Worm (Caenorhabditis elegans) whole organism, L4 larva: ENCODE measurements around the gene str-3.

Experiments used
- D1046.2 ChIP-seq: fragments of 200-800 bp; sonication (Bioruptor generic); IDR thresholded peaks from 2 replicates; pipeline ENCODE4 v1.3.6; 2022; ENCODE audit warnings: missing genetic modification characterization, missing compliant biosample characterization
- F10B5.3 ChIP-seq: sonication (generic microtip); optimal IDR thresholded peaks from 2 replicates; lab custom pipeline; 2016; ENCODE audit warnings: mild to moderate bottlenecking, missing genetic modification characterization, missing compliant biosample characterization
- F26F4.8 ChIP-seq: fragments of 200-800 bp; sonication (Bioruptor generic); conservative IDR thresholded peaks from 2 replicates; pipeline ENCODE4 v1.3.6; 2022; ENCODE audit warnings: missing genetic modification characterization, missing compliant biosample characterization
- F44E2.7 ChIP-seq: fragments of 200-800 bp; sonication (Bioruptor generic); IDR thresholded peaks from 2 replicates; pipeline ENCODE4 v2.1.2; 2022; ENCODE audit warnings: missing genetic modification characterization, missing compliant biosample characterization
- F49E8.2 ChIP-seq: sonication (generic microtip); optimal IDR thresholded peaks from 2 replicates; lab custom pipeline; 2016; ENCODE audit warnings: missing compliant biosample characterization, mild to moderate bottlenecking, missing genetic modification characterization, borderline replicate concordance
- T20F7.1 ChIP-seq: fragments of 200-800 bp; sonication (Bioruptor generic); optimal IDR thresholded peaks from 2 replicates; lab custom pipeline; 2018; ENCODE audit warnings: mild to moderate bottlenecking, missing genetic modification characterization, missing compliant biosample characterization
- Y105C5A.15 ChIP-seq: fragments of 200-800 bp; sonication (Bioruptor generic); IDR thresholded peaks from 2 replicates; pipeline ENCODE4 v1.3.6; 2022; ENCODE audit warnings: missing genetic modification characterization, missing compliant biosample characterization
- Y5F2A.4 ChIP-seq: fragments of 200-800 bp; sonication (Bioruptor generic); optimal IDR thresholded peaks from 2 replicates; lab custom pipeline; 2018; ENCODE audit warnings: mild to moderate bottlenecking, missing genetic modification characterization, missing compliant biosample characterization
- Y75B8A.6 ChIP-seq: fragments of 200-800 bp; sonication (Bioruptor generic); IDR thresholded peaks from 2 replicates; pipeline ENCODE4 v1.3.6; 2022; ENCODE audit warnings: missing genetic modification reagents, missing genetic modification characterization, missing compliant biosample characterization
- ZK337.2 ChIP-seq: fragments of 200-800 bp; sonication (Bioruptor generic); IDR thresholded peaks from 2 replicates; pipeline ENCODE4 v1.3.6; 2022; ENCODE audit warnings: missing genetic modification reagents, missing genetic modification characterization, missing compliant biosample characterization
- ZK546.5 ChIP-seq, 2 experiments: sonication (generic microtip); optimal IDR thresholded peaks; 2 replicates each; lab custom pipeline; 2017; ENCODE audit warnings: missing biosample characterization in 2 of 2, missing genetic modification characterization in 2 of 2
- aha-1 ChIP-seq: fragments of 150-350 bp; peaks from one replicate; lab custom pipeline; 2014; ENCODE audit warnings: missing biosample characterization, missing genetic modification characterization
- aly-2 ChIP-seq: sonication (generic microtip); optimal IDR thresholded peaks from 2 replicates; lab custom pipeline; 2018; ENCODE audit warnings: missing biosample characterization, missing genetic modification characterization
- ama-1 ChIP-seq: fragments of 150-350 bp; optimal IDR thresholded peaks from 2 replicates; lab custom pipeline; 2014; ENCODE audit warnings: inconsistent platforms, mixed read lengths
- arid-1 ChIP-seq: fragments of 200-800 bp; sonication (Bioruptor generic); conservative IDR thresholded peaks from 2 replicates; pipeline ENCODE4 v1.3.6; 2022; ENCODE audit warnings: missing genetic modification reagents, missing genetic modification characterization, missing compliant biosample characterization
- attf-4 ChIP-seq: sonication (generic microtip); optimal IDR thresholded peaks from 3 replicates; lab custom pipeline; 2017; ENCODE audit warnings: missing biosample characterization, missing genetic modification characterization
- ceh-20 ChIP-seq: fragments of 200-800 bp; sonication (Bioruptor generic); IDR thresholded peaks from 2 replicates; pipeline ENCODE4 v1.3.6; 2022; ENCODE audit warnings: missing genetic modification reagents, missing genetic modification characterization, missing compliant biosample characterization
- ceh-62 ChIP-seq: sonication (generic microtip); optimal IDR thresholded peaks from 2 replicates; lab custom pipeline; 2017; ENCODE audit warnings: missing biosample characterization, missing genetic modification characterization
- daf-16 ChIP-seq, 3 experiments: sonication (generic microtip); optimal IDR thresholded peaks; 2 replicates each; lab custom pipeline; 2016 to 2017; ENCODE audit warnings: missing genetic modification characterization in 3 of 3, missing genetic modification reagents in 3 of 3, mild to moderate bottlenecking in 2 of 3, missing compliant biosample characterization in 2 of 3, missing biosample characterization in 1 of 3, moderate library complexity in 1 of 3
- daf-19 ChIP-seq: fragments of 200-800 bp; sonication (Bioruptor generic); conservative IDR thresholded peaks from 2 replicates; pipeline ENCODE4 v1.3.6; 2022; ENCODE audit warnings: missing genetic modification characterization, missing compliant biosample characterization
- dmd-9 ChIP-seq: fragments of 200-800 bp; sonication (Bioruptor generic); IDR thresholded peaks from 2 replicates; pipeline ENCODE4 v1.3.6; 2022; ENCODE audit warnings: missing genetic modification reagents, missing genetic modification characterization, missing compliant biosample characterization
- fos-1 ChIP-seq: fragments of 150-350 bp; optimal IDR thresholded peaks from 2 replicates; lab custom pipeline; 2014; ENCODE audit warnings: missing biosample characterization, missing genetic modification characterization
- hif-1 ChIP-seq, 2 experiments: sonication (generic microtip); optimal IDR thresholded peaks; 2 replicates each; lab custom pipeline; 2016 to 2017; ENCODE audit warnings: missing compliant biosample characterization in 2 of 2, missing genetic modification characterization in 2 of 2, missing genetic modification reagents in 2 of 2, missing genotype in 2 of 2, mild to moderate bottlenecking in 1 of 2
- hmg-1.1 ChIP-seq: fragments of 200-800 bp; sonication (Bioruptor generic); IDR thresholded peaks from 2 replicates; pipeline ENCODE4 v1.3.6; 2022; ENCODE audit warnings: missing genetic modification reagents, missing genetic modification characterization, missing compliant biosample characterization
- lin-1 ChIP-seq: fragments of 200-800 bp; sonication (Bioruptor generic); IDR thresholded peaks from 2 replicates; pipeline ENCODE4 v1.3.6; 2022; ENCODE audit warnings: missing genetic modification reagents, missing genetic modification characterization, missing compliant biosample characterization
- lin-13 ChIP-seq: fragments of 150-350 bp; optimal IDR thresholded peaks from 2 replicates; lab custom pipeline; 2014; ENCODE audit warnings: missing biosample characterization, missing genetic modification reagents, missing genetic modification characterization
- lin-29 ChIP-seq: fragments of 200-800 bp; sonication (Bioruptor generic); IDR thresholded peaks from 2 replicates; pipeline ENCODE4 v1.3.6; 2022; ENCODE audit warnings: missing genetic modification reagents, missing genetic modification characterization, missing compliant biosample characterization
- lin-39 ChIP-seq: fragments of 150-350 bp; optimal IDR thresholded peaks from 2 replicates; lab custom pipeline; 2014; ENCODE audit warnings: missing biosample characterization, missing genetic modification reagents, missing genetic modification characterization
- madf-5 ChIP-seq, 2 experiments: fragments of 200-800 bp; sonication (Bioruptor generic); IDR thresholded peaks; 2 replicates each; pipeline ENCODE4 v1.3.6; 2022; ENCODE audit warnings: missing compliant biosample characterization in 2 of 2, missing genetic modification characterization in 2 of 2
- madf-9 ChIP-seq: fragments of 200-800 bp; sonication (Bioruptor generic); conservative IDR thresholded peaks from 2 replicates; pipeline ENCODE4 v1.3.6; 2022; ENCODE audit warnings: missing genetic modification reagents, missing genetic modification characterization, missing compliant biosample characterization
- mdl-1 ChIP-seq, 2 experiments: fragments of 150-350 bp in 1 of 2; sonication (generic microtip) in 1 of 2; optimal IDR thresholded peaks; 2 replicates each; lab custom pipeline; 2014 to 2017; ENCODE audit warnings: missing biosample characterization in 2 of 2, missing genetic modification characterization in 2 of 2
- mes-2 ChIP-seq: sonication (generic microtip); optimal IDR thresholded peaks from 2 replicates; lab custom pipeline; 2016; ENCODE audit warnings: missing genotype, mild to moderate bottlenecking, missing genetic modification characterization, missing compliant biosample characterization; ENCODE audit not compliant: poor library complexity, severe bottlenecking
- nhr-10 ChIP-seq: fragments of 150-350 bp; optimal IDR thresholded peaks from 2 replicates; lab custom pipeline; 2014; ENCODE audit warnings: missing biosample characterization, missing genetic modification characterization
- nhr-111 ChIP-seq: fragments of 200-800 bp; sonication (Bioruptor generic); optimal IDR thresholded peaks from 2 replicates; lab custom pipeline; 2018; ENCODE audit warnings: mild to moderate bottlenecking, missing genetic modification characterization, missing compliant biosample characterization
- nhr-25 ChIP-seq: sonication (generic microtip); optimal IDR thresholded peaks from 2 replicates; lab custom pipeline; 2017; ENCODE audit warnings: missing genetic modification characterization, mild to moderate bottlenecking, missing compliant biosample characterization, antibody characterized with exemption, moderate library complexity, borderline replicate concordance; ENCODE audit not compliant: insufficient read depth
- nhr-41 ChIP-seq: fragments of 200-800 bp; sonication (Bioruptor generic); IDR thresholded peaks from 2 replicates; pipeline ENCODE4 v1.3.6; 2022; ENCODE audit warnings: missing genetic modification reagents, missing genetic modification characterization, missing compliant biosample characterization
- nhr-42 ChIP-seq: fragments of 200-800 bp; sonication (Bioruptor generic); IDR thresholded peaks from 2 replicates; pipeline ENCODE4 v1.3.6; 2022; ENCODE audit warnings: missing genetic modification characterization, missing compliant biosample characterization
- nhr-76 ChIP-seq: fragments of 150-350 bp; optimal IDR thresholded peaks from 2 replicates; lab custom pipeline; 2014; ENCODE audit warnings: missing biosample characterization, missing genetic modification characterization
- nhr-77 ChIP-seq: fragments of 150-350 bp; optimal IDR thresholded peaks from 2 replicates; lab custom pipeline; 2014; ENCODE audit warnings: missing biosample characterization, missing genetic modification characterization
- php-3 ChIP-seq: fragments of 200-800 bp; sonication (Bioruptor generic); IDR thresholded peaks from 2 replicates; pipeline ENCODE4 v1.3.6; 2022; ENCODE audit warnings: missing genetic modification reagents, missing genetic modification characterization, missing compliant biosample characterization
- saeg-2 ChIP-seq: fragments of 200-800 bp; sonication (Bioruptor generic); IDR thresholded peaks from 2 replicates; pipeline ENCODE4 v1.3.6; 2022; ENCODE audit warnings: missing genetic modification reagents, missing genetic modification characterization, missing compliant biosample characterization
- set-16 ChIP-seq: fragments of 200-800 bp; sonication (Bioruptor generic); IDR thresholded peaks from 2 replicates; pipeline ENCODE4 v1.3.6; 2022; ENCODE audit warnings: missing genetic modification reagents, missing genetic modification characterization, missing compliant biosample characterization
- snpc-1.2 ChIP-seq: fragments of 200-800 bp; sonication (Bioruptor generic); IDR thresholded peaks from 2 replicates; pipeline ENCODE4 v1.3.6; 2022; ENCODE audit warnings: missing genetic modification reagents, missing genetic modification characterization, missing compliant biosample characterization
- snpc-4 ChIP-seq: fragments of 150-350 bp; optimal IDR thresholded peaks from 2 replicates; lab custom pipeline; 2014; ENCODE audit warnings: missing biosample characterization, missing genetic modification characterization
- unc-130 ChIP-seq: sonication (generic microtip); optimal IDR thresholded peaks from 2 replicates; lab custom pipeline; 2016; ENCODE audit warnings: missing genetic modification reagents, missing genetic modification characterization, missing compliant biosample characterization
- unc-62 ChIP-seq, 3 experiments: fragments of 150-350 bp in 1 of 3; sonication (generic microtip); optimal IDR thresholded peaks in 2 of 3; peaks in 1 of 3; 1 replicate in 1 of 3; 2 replicates in 2 of 3; lab custom pipeline; 2014 to 2017; ENCODE audit warnings: missing biosample characterization in 3 of 3, missing genetic modification characterization in 3 of 3, missing genetic modification reagents in 3 of 3, missing genotype in 1 of 3
- vab-7 ChIP-seq: fragments of 200-800 bp; sonication (Bioruptor generic); IDR thresholded peaks from 2 replicates; pipeline ENCODE4 v1.3.6; 2022; ENCODE audit warnings: missing genetic modification reagents, missing genetic modification characterization, missing compliant biosample characterization
- zip-2 ChIP-seq: fragments of 150-350 bp; optimal IDR thresholded peaks from 2 replicates; lab custom pipeline; 2014; ENCODE audit warnings: missing biosample characterization, missing genetic modification characterization
- ztf-11 ChIP-seq: fragments of 150-350 bp; optimal IDR thresholded peaks from 2 replicates; lab custom pipeline; 2014; ENCODE audit warnings: missing biosample characterization, missing genetic modification characterization

str-3 gene

ce11 chrIV:11118837-11119491 lies 18.8 kb upstream of the str-3 start, which contains the start of the genes imp-2 and enpl-1 (continued):
- no peak for TF ChIP-seq ceh-62
- TF ChIP-seq ZK546.5 (tag; optimal IDR thresholded peaks at IDR 0.05; lab: Kevin White, UChicago): peak in 1 of 2 experiments; percentile 44
- no peak for TF ChIP-seq Y105C5A.15 (GFP tag; lab: Robert Waterston, UW)
- TF ChIP-seq hmg-1.1 (GFP tag; lab: Robert Waterston, UW): peak; percentile 91
- no peak for TF ChIP-seq nhr-41 (GFP tag; lab: Robert Waterston, UW)
- TF ChIP-seq attf-4: no peak
- no peak for TF ChIP-seq lin-39
- peak; percentile 83 for TF ChIP-seq lin-13 (GFP tag; lab: Kevin White, UChicago)
- TF ChIP-seq dmd-9 (GFP tag; lab: Robert Waterston, UW): peak; percentile 55; the same call in 1 of the 2 replicates
- peak; percentile 58; the same call in 1 of the 2 replicates for TF ChIP-seq nhr-42 (GFP tag; lab: Robert Waterston, UW)
- peak; percentile 69 for TF ChIP-seq F10B5.3 (tag; lab: Kevin White, UChicago)
- TF ChIP-seq mdl-1 (tag; optimal IDR thresholded peaks at IDR 0.05; lab: Kevin White, UChicago): peak; percentile 71 to 98
- TF ChIP-seq madf-9 (GFP tag; lab: Robert Waterston, UW): 0 out of 2 replicates have a peak, but pooled peaks have one; percentile 9
- no peak for TF ChIP-seq daf-19 (GFP tag; lab: Robert Waterston, UW)
- peak; percentile 68 for TF ChIP-seq unc-130
- TF ChIP-seq aha-1: peak; percentile 87
- TF ChIP-seq mes-2 (tag; lab: Kevin White, UChicago): peak; percentile 83
- TF ChIP-seq unc-62 (GFP tag; optimal IDR thresholded peaks at IDR 0.05 in 1 of 2; lab: Kevin White, UChicago): peak in 1 of 2 experiments; percentile 96
- no peak for TF ChIP-seq unc-62 (tag; optimal IDR thresholded peaks at IDR 0.05; lab: Kevin White, UChicago)
- no peak for TF ChIP-seq snpc-1.2 (GFP tag; lab: Robert Waterston, UW)
- no peak for TF ChIP-seq madf-5 (GFP tag; IDR thresholded peaks at IDR 0.05; lab: Robert Waterston, UW)
- no peak for TF ChIP-seq nhr-111
- peak; percentile 69; the same call in 1 of the 2 replicates for TF ChIP-seq php-3 (GFP tag; lab: Robert Waterston, UW)
- no peak for TF ChIP-seq F26F4.8 (GFP tag; lab: Robert Waterston, UW)
- peak in 1 of 2 experiments; percentile 74 for TF ChIP-seq daf-16 (GFP tag; optimal IDR thresholded peaks at IDR 0.05; lab: Kevin White, UChicago)
- peak; percentile 72 for TF ChIP-seq daf-16 (tag; optimal IDR thresholded peaks at IDR 0.05; lab: Kevin White, UChicago)
- TF ChIP-seq hif-1 (tag; optimal IDR thresholded peaks at IDR 0.05; lab: Kevin White, UChicago): peak; percentile 18 to 69
- TF ChIP-seq T20F7.1 (GFP tag; lab: Kevin White, UChicago): peak; percentile 85
- no peak for TF ChIP-seq Y5F2A.4
- TF ChIP-seq D1046.2: no peak
- TF ChIP-seq ceh-20: peak; percentile 68; the same call in 1 of the 2 replicates
- TF ChIP-seq nhr-76 (tag; lab: Kevin White, UChicago): no peak
- TF ChIP-seq saeg-2 (GFP tag; lab: Robert Waterston, UW): peak; percentile 78
- TF ChIP-seq ZK337.2 (GFP tag; lab: Robert Waterston, UW): no peak
- TF ChIP-seq fos-1: no peak
- TF ChIP-seq vab-7 (GFP tag; lab: Robert Waterston, UW): peak; percentile 67
- no peak for TF ChIP-seq F44E2.7 (GFP tag; lab: Robert Waterston, UW)
- peak; percentile 71 for TF ChIP-seq arid-1 (GFP tag; lab: Robert Waterston, UW)
- TF ChIP-seq lin-29 (GFP tag; lab: Robert Waterston, UW): peak; percentile 52; the same call in 1 of the 2 replicates
- TF ChIP-seq zip-2: peak; percentile 43
- TF ChIP-seq nhr-77 (tag; lab: Kevin White, UChicago): peak; percentile 77
- TF ChIP-seq Y75B8A.6 (GFP tag; lab: Robert Waterston, UW): no peak
- TF ChIP-seq F49E8.2: no peak
- no peak for TF ChIP-seq aly-2 (tag; lab: Kevin White, UChicago)
- TF ChIP-seq ama-1: peak; percentile 21
- TF ChIP-seq ztf-11 (tag; lab: Kevin White, UChicago): no peak
- TF ChIP-seq lin-1 (GFP tag; lab: Robert Waterston, UW): peak; percentile 70; the same call in 1 of the 2 replicates
- peak; percentile 67 for TF ChIP-seq set-16
- peak; percentile 30 for TF ChIP-seq nhr-10
- peak; percentile 65 for TF ChIP-seq nhr-25 (tag; lab: Kevin White, UChicago)
- TF ChIP-seq snpc-4: no peak
